Fruit fly (Drosophila melanogaster) Kc167 (cell line): ENCODE data around the gene Lcp65Af.

Experiments
- Myc ChIP-seq: fragments of >200 bp; optimal IDR thresholded peaks from 2 replicates; lab custom pipeline; 2017; ENCODE audit warnings: missing external identifiers
- Sin3A ChIP-seq: fragments of >200 bp; optimal IDR thresholded peaks from 2 replicates; lab custom pipeline; 2018; ENCODE audit warnings: missing external identifiers
- insv ChIP-seq: fragments of >200 bp; optimal IDR thresholded peaks from 3 replicates; lab custom pipeline; 2018; ENCODE audit warnings: missing external identifiers
- psq ChIP-seq: fragments of >200 bp; optimal IDR thresholded peaks from 2 replicates; lab custom pipeline; 2017; ENCODE audit warnings: missing external identifiers
- ttk ChIP-seq: sonication (Bioruptor generic); optimal IDR thresholded peaks from 2 replicates; lab custom pipeline; 2017; ENCODE audit warnings: missing external identifiers

DNA sequence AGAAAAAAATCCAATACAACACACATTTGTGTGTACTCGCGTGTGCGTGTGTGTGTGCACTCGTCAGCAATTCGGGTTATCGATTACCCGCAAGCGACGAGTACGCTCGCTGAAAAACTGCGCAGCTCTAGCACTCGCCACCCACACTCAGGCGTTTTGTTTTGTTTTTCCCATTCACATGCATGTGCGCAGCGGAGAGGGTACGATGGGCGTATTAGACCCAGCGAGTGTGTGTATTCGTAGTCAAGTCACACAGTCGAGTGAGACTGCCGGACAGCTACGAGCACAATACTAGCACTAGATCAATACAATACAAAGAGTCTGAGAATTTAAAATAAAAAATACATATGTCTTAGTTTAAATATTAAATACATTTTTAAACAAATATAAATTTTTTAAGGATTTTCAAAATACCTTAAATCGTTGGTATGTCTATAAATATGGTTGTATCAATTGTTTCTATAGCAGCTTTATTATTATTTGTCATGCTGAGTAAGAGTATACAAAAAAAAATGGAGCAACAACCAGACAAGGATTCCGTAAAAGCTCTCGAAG lies 48.4 kb upstream of the Lcp65Af start, which contains the start of the genes D19B and CG43293:
- TF ChIP-seq ttk (lab: Kevin White, UChicago) (no peak), insv (lab: Kevin White, UChicago) (no peak), Myc (lab: Kevin White, UChicago) (no peak), Sin3A (lab: Kevin White, UChicago) (no peak), psq (no peak)
